Worm (Caenorhabditis elegans): ENCODE data around the gene gldi-3.

The gldi-3 gene

ce11 chrII:9260026-9260425 lies 19.9 kb downstream of the gldi-3 start:
- no peak for TF ChIP-seq tab-1 (GFP tag; IDR thresholded peaks at IDR 0.05)
- TF ChIP-seq klf-2 (GFP tag; conservative IDR thresholded peaks at IDR 0.05): no peak
- no peak for TF ChIP-seq ref-1 (GFP tag; conservative IDR thresholded peaks at IDR 0.05)
- TF ChIP-seq flt-1 (GFP tag; IDR thresholded peaks at IDR 0.05): no peak
- no peak for TF ChIP-seq cog-1 (tag; optimal IDR thresholded peaks at IDR 0.05)
- no peak for TF ChIP-seq T22C8.4 (GFP tag; IDR thresholded peaks at IDR 0.05)
- no peak for TF ChIP-seq ztf-23 (GFP tag; IDR thresholded peaks at IDR 0.05)
- TF ChIP-seq med-1 (GFP tag; optimal IDR thresholded peaks at IDR 0.05; ENCODE audit: insufficient read depth): no peak

ce11 chrII:9258566-9258965 lies 21.3 kb downstream of the gldi-3 start:
- TF ChIP-seq ztf-23 (GFP tag; IDR thresholded peaks at IDR 0.05): 0 out of 2 replicates have a peak, but pooled peaks have one; percentile 42
- TF ChIP-seq cog-1 (tag; optimal IDR thresholded peaks at IDR 0.05): no peak
- no peak for TF ChIP-seq ref-1 (GFP tag; conservative IDR thresholded peaks at IDR 0.05)

ce11 chrII:9258034-9258556 lies 21.8 kb downstream of the gldi-3 start:
- TF ChIP-seq ztf-29 (GFP tag; IDR thresholded peaks at IDR 0.05) (no peak), med-1 (GFP tag; optimal IDR thresholded peaks at IDR 0.05; ENCODE audit: insufficient read depth) (no peak), T22C8.4 (GFP tag; IDR thresholded peaks at IDR 0.05) (0 out of 2 replicates have a peak, but pooled peaks have one; percentile 11), tab-1 (GFP tag; IDR thresholded peaks at IDR 0.05) (no peak), cog-1 (tag; optimal IDR thresholded peaks at IDR 0.05) (peak; percentile 9), ztf-23 (GFP tag; IDR thresholded peaks at IDR 0.05) (no peak), ref-1 (GFP tag; conservative IDR thresholded peaks at IDR 0.05) (no peak), klf-2 (GFP tag; conservative IDR thresholded peaks at IDR 0.05) (no peak), flt-1 (GFP tag; IDR thresholded peaks at IDR 0.05) (peak; percentile 52)

- TF ChIP-seq klf-2 (GFP tag; conservative IDR thresholded peaks at IDR 0.05): no peak
- TF ChIP-seq med-1 (GFP tag; optimal IDR thresholded peaks at IDR 0.05; ENCODE audit: insufficient read depth): no peak
- no peak for TF ChIP-seq flt-1 (GFP tag; IDR thresholded peaks at IDR 0.05)
- TF ChIP-seq ztf-29 (GFP tag; IDR thresholded peaks at IDR 0.05): no peak
- TF ChIP-seq ref-1 (GFP tag; conservative IDR thresholded peaks at IDR 0.05): no peak
- no peak for TF ChIP-seq T22C8.4 (GFP tag; IDR thresholded peaks at IDR 0.05)
- no peak for TF ChIP-seq ztf-23 (GFP tag; IDR thresholded peaks at IDR 0.05)
- TF ChIP-seq cog-1 (tag; optimal IDR thresholded peaks at IDR 0.05): no peak
- no peak for TF ChIP-seq tab-1 (GFP tag; IDR thresholded peaks at IDR 0.05)
Observed at ce11 chrII:9254187-9254586, 25.7 kb downstream of the gldi-3 start, which contains the start of gene nlp-82. Gene nlp-82 (minus strand): TSS chrII:9254287.

ce11 chrII:9251529-9251928 lies 28.4 kb downstream of the gldi-3 start:
- TF ChIP-seq ztf-23 (GFP tag; IDR thresholded peaks at IDR 0.05) (no peak), T22C8.4 (GFP tag; IDR thresholded peaks at IDR 0.05) (no peak), med-1 (GFP tag; optimal IDR thresholded peaks at IDR 0.05; ENCODE audit: insufficient read depth) (no peak), klf-2 (GFP tag; conservative IDR thresholded peaks at IDR 0.05) (no peak), ref-1 (GFP tag; conservative IDR thresholded peaks at IDR 0.05) (no peak), flt-1 (GFP tag; IDR thresholded peaks at IDR 0.05) (no peak), cog-1 (tag; optimal IDR thresholded peaks at IDR 0.05) (no peak), ztf-29 (GFP tag; IDR thresholded peaks at IDR 0.05) (no peak), tab-1 (GFP tag; IDR thresholded peaks at IDR 0.05) (no peak)

- TF ChIP-seq flt-1 (GFP tag; IDR thresholded peaks at IDR 0.05) (no peak), cog-1 (tag; optimal IDR thresholded peaks at IDR 0.05) (no peak), T22C8.4 (GFP tag; IDR thresholded peaks at IDR 0.05) (no peak), klf-2 (GFP tag; conservative IDR thresholded peaks at IDR 0.05) (no peak), ztf-23 (GFP tag; IDR thresholded peaks at IDR 0.05) (no peak), ref-1 (GFP tag; conservative IDR thresholded peaks at IDR 0.05) (no peak), tab-1 (GFP tag; IDR thresholded peaks at IDR 0.05) (no peak), med-1 (GFP tag; optimal IDR thresholded peaks at IDR 0.05; ENCODE audit: insufficient read depth) (no peak), ztf-29 (GFP tag; IDR thresholded peaks at IDR 0.05) (no peak)
Observed at ce11 chrII:9250422-9250821, 29.5 kb downstream of the gldi-3 start, which contains the start of gene T26C5.4. Gene T26C5.4 (minus strand): TSS chrII:9250522.

- TF ChIP-seq flt-1 (GFP tag; IDR thresholded peaks at IDR 0.05) (no peak), tab-1 (GFP tag; IDR thresholded peaks at IDR 0.05) (no peak), T22C8.4 (GFP tag; IDR thresholded peaks at IDR 0.05) (no peak), cog-1 (tag; optimal IDR thresholded peaks at IDR 0.05) (no peak), ztf-29 (GFP tag; IDR thresholded peaks at IDR 0.05) (no peak), ref-1 (GFP tag; conservative IDR thresholded peaks at IDR 0.05) (no peak), klf-2 (GFP tag; conservative IDR thresholded peaks at IDR 0.05) (no peak), ztf-23 (GFP tag; IDR thresholded peaks at IDR 0.05) (no peak), med-1 (GFP tag; optimal IDR thresholded peaks at IDR 0.05; ENCODE audit: insufficient read depth) (no peak)
Observed at ce11 chrII:9246648-9247047, 33.2 kb downstream of the gldi-3 start, which contains the start of gene T26C5.5. Gene T26C5.5 (minus strand): TSS chrII:9246748.

- TF ChIP-seq klf-2 (GFP tag; conservative IDR thresholded peaks at IDR 0.05) (no peak), ref-1 (GFP tag; conservative IDR thresholded peaks at IDR 0.05) (no peak), flt-1 (GFP tag; IDR thresholded peaks at IDR 0.05) (no peak)
Observed at ce11 chrII:9242804-9243203, 37.1 kb downstream of the gldi-3 start.

ce11 chrII:9241610-9242009 lies 38.3 kb downstream of the gldi-3 start:
- TF ChIP-seq ref-1 (GFP tag; conservative IDR thresholded peaks at IDR 0.05) (no peak), ztf-23 (GFP tag; IDR thresholded peaks at IDR 0.05) (no peak), tab-1 (GFP tag; IDR thresholded peaks at IDR 0.05) (no peak), med-1 (GFP tag; optimal IDR thresholded peaks at IDR 0.05; ENCODE audit: insufficient read depth) (no peak), klf-2 (GFP tag; conservative IDR thresholded peaks at IDR 0.05) (no peak), cog-1 (tag; optimal IDR thresholded peaks at IDR 0.05) (no peak), T22C8.4 (GFP tag; IDR thresholded peaks at IDR 0.05) (no peak), flt-1 (GFP tag; IDR thresholded peaks at IDR 0.05) (no peak), ztf-29 (GFP tag; IDR thresholded peaks at IDR 0.05) (no peak)

- TF ChIP-seq ref-1 (GFP tag; conservative IDR thresholded peaks at IDR 0.05) (no peak), T22C8.4 (GFP tag; IDR thresholded peaks at IDR 0.05) (no peak), flt-1 (GFP tag; IDR thresholded peaks at IDR 0.05) (no peak), tab-1 (GFP tag; IDR thresholded peaks at IDR 0.05) (no peak), klf-2 (GFP tag; conservative IDR thresholded peaks at IDR 0.05) (no peak)
Observed at ce11 chrII:9237719-9238118, 42.2 kb downstream of the gldi-3 start.
